Fruit fly (Drosophila melanogaster) whole organism, embryonic: Measurements from ENCODE around the gene eIF4G2.

Experiments used
- Antp ChIP-seq: fragments of 200-800 bp; sonication (Bioruptor generic); optimal IDR thresholded peaks from 3 replicates; lab custom pipeline; 2016; ENCODE audit warnings: missing biosample characterization, missing genetic modification characterization
- CG12219 ChIP-seq: fragments of 200-800 bp; sonication (Bioruptor generic); optimal IDR thresholded peaks from 3 replicates; lab custom pipeline; 2018; ENCODE audit warnings: missing biosample characterization, mild to moderate bottlenecking, missing genetic modification characterization
- CG13287 ChIP-seq: fragments of 200-800 bp; sonication (Bioruptor generic); IDR thresholded peaks from 2 replicates; pipeline ENCODE4 v1.3.6; 2022; ENCODE audit warnings: missing biosample characterization, missing genetic modification characterization; ENCODE audit not compliant: partially characterized antibody
- CG13296 ChIP-seq: fragments of 200-800 bp; sonication (Bioruptor generic); optimal IDR thresholded peaks from 3 replicates; lab custom pipeline; 2018; ENCODE audit warnings: missing biosample characterization, mild to moderate bottlenecking, missing genetic modification characterization
- CG13775 ChIP-seq: fragments of 200-800 bp; sonication (Bioruptor generic); optimal IDR thresholded peaks from 3 replicates; lab custom pipeline; 2017; ENCODE audit warnings: missing biosample characterization, mild to moderate bottlenecking, missing genetic modification characterization
- CG14710 ChIP-seq: fragments of 200-800 bp; sonication (Bioruptor generic); optimal IDR thresholded peaks from 3 replicates; lab custom pipeline; 2019; ENCODE audit warnings: missing biosample characterization, mild to moderate bottlenecking, missing genetic modification characterization, moderate library complexity
- CG14860 ChIP-seq: fragments of 200-800 bp; sonication (Bioruptor generic); IDR thresholded peaks from 3 replicates; pipeline ENCODE4 v1.3.6; 2022; ENCODE audit warnings: missing biosample characterization, missing genetic modification characterization; ENCODE audit not compliant: partially characterized antibody
- CG17612 ChIP-seq: fragments of 200-800 bp; sonication (Bioruptor generic); IDR thresholded peaks from 2 replicates; pipeline ENCODE4 v1.3.6; 2022; ENCODE audit warnings: missing biosample characterization, missing genetic modification characterization
- CG17802 ChIP-seq: fragments of 200-800 bp; sonication (Bioruptor generic); optimal IDR thresholded peaks from 2 replicates; lab custom pipeline; 2018; ENCODE audit warnings: missing biosample characterization, mild to moderate bottlenecking, missing genetic modification characterization, moderate library complexity
- CG17912 ChIP-seq: fragments of 200-800 bp; sonication (Bioruptor generic); optimal IDR thresholded peaks from 2 replicates; lab custom pipeline; 2018; ENCODE audit warnings: missing biosample characterization, mild to moderate bottlenecking, missing genetic modification characterization
- CG3847 ChIP-seq: fragments of 200-800 bp; sonication (Bioruptor generic); IDR thresholded peaks from 2 replicates; pipeline ENCODE4 v1.3.6; 2022; ENCODE audit warnings: missing biosample characterization, missing genetic modification characterization
- CG5245 ChIP-seq: fragments of 200-800 bp; sonication (Bioruptor generic); optimal IDR thresholded peaks from 3 replicates; lab custom pipeline; 2016; ENCODE audit warnings: missing biosample characterization, missing genetic modification characterization
- CG6272 ChIP-seq: fragments of 200-800 bp; sonication (Bioruptor generic); IDR thresholded peaks from 2 replicates; pipeline ENCODE4 v1.3.6; 2022; ENCODE audit warnings: missing biosample characterization, missing genetic modification characterization
- CG7271 ChIP-seq: fragments of 200-800 bp; sonication (Bioruptor generic); optimal IDR thresholded peaks from 2 replicates; lab custom pipeline; 2018; ENCODE audit warnings: missing biosample characterization, mild to moderate bottlenecking, missing genetic modification characterization, moderate library complexity
- CG7745 ChIP-seq: fragments of 200-800 bp; sonication (Bioruptor generic); optimal IDR thresholded peaks from 2 replicates; lab custom pipeline; 2018; ENCODE audit warnings: missing biosample characterization, mild to moderate bottlenecking, missing genetic modification characterization, moderate library complexity
- CG7928 ChIP-seq: fragments of 200-800 bp; sonication (Bioruptor generic); optimal IDR thresholded peaks from 2 replicates; lab custom pipeline; 2017; ENCODE audit warnings: missing biosample characterization, mild to moderate bottlenecking, missing genetic modification characterization
- CG7987 ChIP-seq: fragments of 200-800 bp; sonication (Bioruptor generic); optimal IDR thresholded peaks from 2 replicates; lab custom pipeline; 2018; ENCODE audit warnings: missing biosample characterization, mild to moderate bottlenecking, missing genetic modification characterization, moderate library complexity
- CG8290 ChIP-seq, 3 experiments: fragments of 200-800 bp; sonication (Bioruptor generic); optimal IDR thresholded peaks; 2 replicates each; lab custom pipeline; 2016 to 2019; ENCODE audit warnings: missing biosample characterization in 3 of 3, missing genetic modification characterization in 3 of 3, mild to moderate bottlenecking in 2 of 3, moderate library complexity in 1 of 3
- CG9215 ChIP-seq: fragments of 200-800 bp; sonication (Bioruptor generic); IDR thresholded peaks from 2 replicates; pipeline ENCODE4 v1.3.6; 2022; ENCODE audit warnings: missing biosample characterization, missing genetic modification characterization
- CG9876 ChIP-seq: fragments of 200-800 bp; sonication (Bioruptor generic); optimal IDR thresholded peaks from 2 replicates; lab custom pipeline; 2016; ENCODE audit warnings: missing biosample characterization, missing genetic modification characterization
- D ChIP-seq, 2 experiments: fragments of 200-800 bp in 1 of 2; fragments of >200 bp in 1 of 2; sonication (Bioruptor generic) in 1 of 2; optimal IDR thresholded peaks; 2 replicates in 1 of 2; 3 replicates in 1 of 2; lab custom pipeline; 2017; ENCODE audit warnings: mild to moderate bottlenecking in 1 of 2, missing biosample characterization in 1 of 2, missing genetic modification characterization in 1 of 2, missing genetic modification reagents in 1 of 2
- D19A ChIP-seq: fragments of 200-800 bp; optimal IDR thresholded peaks from 3 replicates; lab custom pipeline; 2019; ENCODE audit warnings: missing biosample characterization, mild to moderate bottlenecking, missing genetic modification characterization, moderate library complexity
- Dfd ChIP-seq, 2 experiments: fragments of >200 bp; optimal IDR thresholded peaks; 2 replicates each; lab custom pipeline; 2017; ENCODE audit warnings: missing biosample characterization in 2 of 2, missing genetic modification characterization in 2 of 2
- Dp ChIP-seq: fragments of 200-800 bp; sonication (Bioruptor generic); optimal IDR thresholded peaks from 2 replicates; lab custom pipeline; 2018; ENCODE audit warnings: missing biosample characterization, mild to moderate bottlenecking, missing genetic modification characterization, moderate library complexity
- HLHmδ ChIP-seq: fragments of 200-800 bp; sonication (Bioruptor generic); optimal IDR thresholded peaks from 2 replicates; lab custom pipeline; 2018; ENCODE audit warnings: missing biosample characterization, mild to moderate bottlenecking, missing genetic modification characterization, moderate library complexity
- Hey ChIP-seq: fragments of 200-800 bp; sonication (Bioruptor generic); optimal IDR thresholded peaks from 3 replicates; lab custom pipeline; 2018; ENCODE audit warnings: missing biosample characterization, mild to moderate bottlenecking, missing genetic modification characterization
- HmgD ChIP-seq: fragments of 200-800 bp; sonication (Bioruptor generic); optimal IDR thresholded peaks from 3 replicates; lab custom pipeline; 2016; ENCODE audit warnings: missing biosample characterization, missing genetic modification characterization
- Hr39 ChIP-seq: fragments of >200 bp; optimal IDR thresholded peaks from 2 replicates; lab custom pipeline; 2017
- Lim3 ChIP-seq: fragments of 200-800 bp; sonication (Bioruptor generic); IDR thresholded peaks from 2 replicates; pipeline ENCODE4 v1.3.6; 2022; ENCODE audit warnings: missing biosample characterization, missing genetic modification characterization
- MESR4 ChIP-seq: fragments of 200-800 bp; sonication (Bioruptor generic); optimal IDR thresholded peaks from 2 replicates; lab custom pipeline; 2018; ENCODE audit warnings: missing biosample characterization, mild to moderate bottlenecking, missing genetic modification characterization, moderate library complexity
- Xbp1 ChIP-seq: fragments of 200-800 bp; sonication (Bioruptor generic); optimal IDR thresholded peaks from 3 replicates; lab custom pipeline; 2016; ENCODE audit warnings: missing biosample characterization, mild to moderate bottlenecking, missing genetic modification characterization
- YL-1 ChIP-seq: fragments of 200-800 bp; sonication (Bioruptor generic); optimal IDR thresholded peaks from 3 replicates; lab custom pipeline; 2017; ENCODE audit warnings: missing biosample characterization, mild to moderate bottlenecking, missing genetic modification characterization
- ash1 ChIP-seq: fragments of 200-800 bp; sonication (Bioruptor generic); optimal IDR thresholded peaks from 2 replicates; lab custom pipeline; 2018; ENCODE audit warnings: missing biosample characterization, mild to moderate bottlenecking, missing genetic modification characterization
- bigmax ChIP-seq: fragments of 200-800 bp; sonication (Bioruptor generic); optimal IDR thresholded peaks from 2 replicates; lab custom pipeline; 2018; ENCODE audit warnings: missing biosample characterization, mild to moderate bottlenecking, missing genetic modification characterization
- cato ChIP-seq: fragments of 200-800 bp; sonication (Bioruptor generic); optimal IDR thresholded peaks from 2 replicates; lab custom pipeline; 2016; ENCODE audit warnings: missing biosample characterization, missing genetic modification characterization, borderline replicate concordance
- chm ChIP-seq: fragments of 200-800 bp; sonication (Bioruptor generic); IDR thresholded peaks from 2 replicates; pipeline ENCODE4 v1.3.6; 2022; ENCODE audit warnings: missing biosample characterization, missing genetic modification characterization
- dan ChIP-seq: fragments of 200-800 bp; sonication (Bioruptor generic); IDR thresholded peaks from 2 replicates; pipeline ENCODE4 v1.3.6; 2022; ENCODE audit warnings: missing biosample characterization, missing genetic modification characterization
- disco-r ChIP-seq: fragments of 200-800 bp; sonication (Bioruptor generic); optimal IDR thresholded peaks from 2 replicates; lab custom pipeline; 2016; ENCODE audit warnings: missing biosample characterization, missing genetic modification characterization
- fd96Cb ChIP-seq: fragments of 200-800 bp; sonication (Bioruptor generic); optimal IDR thresholded peaks from 2 replicates; lab custom pipeline; 2018; ENCODE audit warnings: missing biosample characterization, mild to moderate bottlenecking, missing genetic modification characterization, moderate library complexity
- fu2 ChIP-seq: fragments of 200-800 bp; sonication (Bioruptor generic); optimal IDR thresholded peaks from 2 replicates; lab custom pipeline; 2016; ENCODE audit warnings: missing biosample characterization, missing genetic modification characterization
- klu ChIP-seq: fragments of 200-800 bp; sonication (Bioruptor generic); IDR thresholded peaks from 2 replicates; pipeline ENCODE4 v1.3.6; 2022; ENCODE audit warnings: missing biosample characterization, missing genetic modification characterization
- lov ChIP-seq, 2 experiments: fragments of 200-800 bp in 1 of 2; fragments of >200 bp in 1 of 2; sonication (Bioruptor generic) in 1 of 2; IDR thresholded peaks in 1 of 2; optimal IDR thresholded peaks in 1 of 2; 2 replicates in 1 of 2; 3 replicates in 1 of 2; pipeline versions ENCODE4 v1.3.6 to Lab custom; 2017 to 2022; ENCODE audit warnings: missing biosample characterization in 1 of 2, missing genetic modification characterization in 1 of 2
- oc ChIP-seq: fragments of 200-800 bp; sonication (Bioruptor generic); optimal IDR thresholded peaks from 2 replicates; lab custom pipeline; 2018; ENCODE audit warnings: missing biosample characterization, mild to moderate bottlenecking, missing genetic modification characterization, moderate library complexity
- phol ChIP-seq: fragments of 200-800 bp; sonication (Bioruptor generic); optimal IDR thresholded peaks from 3 replicates; lab custom pipeline; 2018; ENCODE audit warnings: missing biosample characterization, mild to moderate bottlenecking, missing genetic modification characterization, moderate library complexity
- sens ChIP-seq: fragments of 200-800 bp; sonication (Bioruptor generic); peaks from one replicate; lab custom pipeline; 2016; ENCODE audit warnings: missing biosample characterization, missing genetic modification characterization
- sr ChIP-seq: fragments of 200-800 bp; sonication (Bioruptor generic); IDR thresholded peaks from 3 replicates; pipeline ENCODE4 v1.3.6; 2022; ENCODE audit warnings: missing biosample characterization, missing genetic modification characterization
- ttk ChIP-seq: fragments of 200-800 bp; sonication (Bioruptor generic); IDR thresholded peaks from 2 replicates; pipeline ENCODE4 v2.1.2; 2022; ENCODE audit warnings: missing biosample characterization, missing genetic modification characterization
- tup ChIP-seq: fragments of 200-800 bp; sonication (Bioruptor generic); optimal IDR thresholded peaks from 2 replicates; lab custom pipeline; 2016; ENCODE audit warnings: missing biosample characterization, mild to moderate bottlenecking, missing genetic modification characterization, moderate library complexity
- tx ChIP-seq: fragments of 200-800 bp; sonication (Bioruptor generic); optimal IDR thresholded peaks from 2 replicates; lab custom pipeline; 2016; ENCODE audit warnings: missing biosample characterization, missing genetic modification characterization
- zen ChIP-seq: fragments of 200-800 bp; sonication (Bioruptor generic); optimal IDR thresholded peaks from 3 replicates; lab custom pipeline; 2018; ENCODE audit warnings: missing biosample characterization, mild to moderate bottlenecking, missing genetic modification characterization, moderate library complexity

The eIF4G2 gene

dm6 chr3R:23803668-23804067, 15.4 kb downstream of the eIF4G2 start, which contains the start of gene CG34355 (continued):
- TF ChIP-seq cato (no peak), ash1 (no peak), chm (GFP tag; lab: Robert Waterston, UW) (peak; percentile 56; the same call in 1 of the 2 replicates), oc (no peak), fu2 (GFP tag; lab: Kevin White, UChicago) (no peak), tup (no peak), CG13775 (GFP tag; lab: Kevin White, UChicago) (peak; percentile 47), ttk (GFP tag; lab: Robert Waterston, UW) (no peak), Antp (GFP tag; lab: Kevin White, UChicago) (no peak), Hey (tag; lab: Kevin White, UChicago) (peak; percentile 5), HLHmδ (GFP tag; lab: Kevin White, UChicago) (peak; percentile 86), CG17912 (peak; percentile 82), CG7745 (no peak), Lim3 (GFP tag; lab: Robert Waterston, UW) (no peak), zen (tag; lab: Kevin White, UChicago) (peak; percentile 26), sr (GFP tag; lab: Robert Waterston, UW) (no peak), CG17802 (tag; lab: Kevin White, UChicago) (peak; percentile 45), CG7928 (GFP tag; lab: Kevin White, UChicago) (no peak), CG13296 (no peak), CG7271 (peak; percentile 31), D (optimal IDR thresholded peaks at IDR 0.05; lab: Kevin White, UChicago) (no peak), D (GFP tag; optimal IDR thresholded peaks at IDR 0.05; lab: Kevin White, UChicago) (peak; percentile 56), lov (optimal IDR thresholded peaks at IDR 0.05; lab: Kevin White, UChicago) (no peak), lov (GFP tag; IDR thresholded peaks at IDR 0.05; lab: Robert Waterston, UW) (0 out of 3 replicates have a peak, but pooled peaks have one; percentile 14), Dp (GFP tag; lab: Kevin White, UChicago) (peak; percentile 1), D19A (tag; lab: Kevin White, UChicago) (no peak), CG8290 (GFP tag; optimal IDR thresholded peaks at IDR 0.05; lab: Kevin White, UChicago) (no peak), CG8290 (tag; optimal IDR thresholded peaks at IDR 0.05; lab: Kevin White, UChicago) (peak in 1 of 2 experiments; percentile 45), Xbp1 (GFP tag; lab: Kevin White, UChicago) (peak; percentile 32), bigmax (GFP tag; lab: Kevin White, UChicago) (no peak), fd96Cb (tag; lab: Kevin White, UChicago) (no peak), CG7987 (GFP tag; lab: Kevin White, UChicago) (peak; percentile 62), CG9876 (GFP tag; lab: Kevin White, UChicago) (no peak), dan (no peak), sens (no peak), YL-1 (GFP tag; lab: Kevin White, UChicago) (no peak), tx (GFP tag; lab: Kevin White, UChicago) (no peak), phol (no peak), Hr39 (no peak), disco-r (GFP tag; lab: Kevin White, UChicago) (no peak), CG12219 (peak; percentile 80), MESR4 (GFP tag; lab: Kevin White, UChicago) (peak; percentile 3), CG17612 (GFP tag; lab: Robert Waterston, UW) (no peak), CG3847 (GFP tag; lab: Robert Waterston, UW) (no peak), klu (no peak), CG14860 (GFP tag; lab: Robert Waterston, UW) (no peak), CG14710 (tag; lab: Kevin White, UChicago) (no peak), CG6272 (GFP tag; lab: Robert Waterston, UW) (no peak), CG5245 (GFP tag; lab: Kevin White, UChicago) (no peak), HmgD (GFP tag; lab: Kevin White, UChicago) (no peak), Dfd (GFP tag; optimal IDR thresholded peaks at IDR 0.05; lab: Kevin White, UChicago) (no peak), CG9215 (GFP tag; lab: Robert Waterston, UW) (no peak), CG13287 (no peak)
